Worm (Caenorhabditis elegans) whole organism, L1 larva: ENCODE results near the gene clec-186.

Experiments
- C16A3.4 ChIP-seq: fragments of 150-350 bp; optimal IDR thresholded peaks from 2 replicates; lab custom pipeline; 2014; ENCODE audit warnings: missing biosample characterization, missing genetic modification characterization
- aha-1 ChIP-seq: fragments of 150-350 bp; optimal IDR thresholded peaks from 2 replicates; lab custom pipeline; 2014; ENCODE audit warnings: missing biosample characterization, missing genetic modification characterization
- aly-2 ChIP-seq: fragments of 150-350 bp; optimal IDR thresholded peaks from 2 replicates; lab custom pipeline; 2014; ENCODE audit warnings: missing biosample characterization, missing genetic modification characterization
- ceh-82 ChIP-seq, 3 experiments: fragments of 150-350 bp in 1 of 3; sonication (generic microtip) in 2 of 3; optimal IDR thresholded peaks; 2 replicates each; lab custom pipeline; 2014 to 2017; ENCODE audit warnings: missing biosample characterization in 3 of 3, missing genetic modification characterization in 3 of 3
- ceh-88 ChIP-seq: fragments of 200-800 bp; sonication (Bioruptor generic); IDR thresholded peaks from 2 replicates; pipeline ENCODE4 v1.3.6; 2022; ENCODE audit warnings: missing genetic modification characterization, missing compliant biosample characterization
- efl-1 ChIP-seq, 4 experiments: fragments of 150-350 bp; optimal IDR thresholded peaks in 3 of 4; peaks in 1 of 4; 1 replicate in 1 of 4; 2 replicates in 3 of 4; lab custom pipeline; 2014; ENCODE audit warnings: missing biosample characterization in 2 of 4, missing genetic modification characterization in 2 of 4, missing genetic modification reagents in 2 of 4
- efl-3 ChIP-seq: fragments of 200-800 bp; sonication (Bioruptor generic); optimal IDR thresholded peaks from 2 replicates; lab custom pipeline; 2018; ENCODE audit warnings: mild to moderate bottlenecking, missing genetic modification characterization, missing compliant biosample characterization
- elt-2 ChIP-seq: sonication (generic microtip); optimal IDR thresholded peaks from 2 replicates; lab custom pipeline; 2016; ENCODE audit warnings: missing genetic modification characterization, mild to moderate bottlenecking, inconsistent platforms, missing compliant biosample characterization, missing genetic modification reagents
- elt-3 ChIP-seq, 6 experiments: fragments of 150-350 bp in 1 of 6; sonication (generic microtip); optimal IDR thresholded peaks; 2 replicates each; lab custom pipeline; 2017 to 2018; ENCODE audit warnings: missing biosample characterization in 6 of 6, missing genetic modification characterization in 6 of 6, inconsistent platforms in 1 of 6
- ets-5 ChIP-seq: fragments of 200-800 bp; sonication (Bioruptor generic); IDR thresholded peaks from 2 replicates; pipeline ENCODE4 v1.3.6; 2022; ENCODE audit warnings: missing genetic modification characterization, missing compliant biosample characterization
- fkh-8 ChIP-seq: sonication (generic microtip); optimal IDR thresholded peaks from 2 replicates; lab custom pipeline; 2016; ENCODE audit warnings: mild to moderate bottlenecking, missing genetic modification characterization, missing compliant biosample characterization
- hpl-2 ChIP-seq: fragments of 150-350 bp; optimal IDR thresholded peaks from 2 replicates; lab custom pipeline; 2014; ENCODE audit warnings: missing biosample characterization, missing genetic modification reagents, missing genetic modification characterization
- irx-1 ChIP-seq: sonication (generic microtip); optimal IDR thresholded peaks from 2 replicates; lab custom pipeline; 2016; ENCODE audit warnings: missing genetic modification characterization, missing compliant biosample characterization
- isw-1 ChIP-seq: fragments of 200-800 bp; sonication (Bioruptor generic); IDR thresholded peaks from 2 replicates; pipeline ENCODE4 v1.3.6; 2022; ENCODE audit warnings: missing genetic modification characterization, missing compliant biosample characterization
- lin-15B ChIP-seq: fragments of 150-350 bp; sonication (generic microtip); optimal IDR thresholded peaks from 3 replicates; lab custom pipeline; 2014; ENCODE audit warnings: missing biosample characterization, missing genetic modification characterization
- lin-35 ChIP-seq, 2 experiments: fragments of 150-350 bp; optimal IDR thresholded peaks; 2 replicates each; lab custom pipeline; 2014; ENCODE audit warnings: missing biosample characterization in 2 of 2, missing genetic modification characterization in 2 of 2, missing genetic modification reagents in 2 of 2
- lin-39 ChIP-seq: fragments of 150-350 bp; optimal IDR thresholded peaks from 2 replicates; lab custom pipeline; 2014; ENCODE audit warnings: missing biosample characterization, missing genetic modification reagents, missing genetic modification characterization
- lir-3 ChIP-seq: sonication (generic microtip); optimal IDR thresholded peaks from 2 replicates; lab custom pipeline; 2016; ENCODE audit warnings: mild to moderate bottlenecking, missing genetic modification characterization, moderate library complexity, missing compliant biosample characterization; ENCODE audit not compliant: poor library complexity
- mdl-1 ChIP-seq, 2 experiments: fragments of 150-350 bp; optimal IDR thresholded peaks; 2 replicates each; lab custom pipeline; 2014 to 2017; ENCODE audit warnings: missing biosample characterization in 2 of 2, missing genetic modification characterization in 2 of 2, inconsistent platforms in 1 of 2
- mef-2 ChIP-seq: fragments of 150-350 bp; optimal IDR thresholded peaks from 2 replicates; lab custom pipeline; 2014; ENCODE audit warnings: missing biosample characterization, missing genetic modification characterization
- mep-1 ChIP-seq: fragments of 150-350 bp; optimal IDR thresholded peaks from 2 replicates; lab custom pipeline; 2014; ENCODE audit warnings: missing biosample characterization, missing genetic modification characterization
- nhr-237 ChIP-seq: fragments of 150-350 bp; optimal IDR thresholded peaks from 2 replicates; lab custom pipeline; 2014; ENCODE audit warnings: missing biosample characterization, missing genetic modification characterization
- nhr-28 ChIP-seq: fragments of 150-350 bp; optimal IDR thresholded peaks from 2 replicates; lab custom pipeline; 2014; ENCODE audit warnings: missing biosample characterization, missing genetic modification characterization
- nhr-47 ChIP-seq: sonication (generic microtip); optimal IDR thresholded peaks from 2 replicates; lab custom pipeline; 2016; ENCODE audit warnings: mild to moderate bottlenecking, missing genetic modification characterization, moderate library complexity, missing compliant biosample characterization
- nhr-71 ChIP-seq: sonication (generic microtip); optimal IDR thresholded peaks from 2 replicates; lab custom pipeline; 2016; ENCODE audit warnings: mild to moderate bottlenecking, missing genetic modification characterization, moderate library complexity, missing compliant biosample characterization
- nhr-76 ChIP-seq: sonication (generic microtip); optimal IDR thresholded peaks from 2 replicates; lab custom pipeline; 2017; ENCODE audit warnings: missing biosample characterization, missing genetic modification characterization
- rnt-1 ChIP-seq: sonication (generic microtip); optimal IDR thresholded peaks from 2 replicates; lab custom pipeline; 2016; ENCODE audit warnings: mild to moderate bottlenecking, missing genetic modification characterization, moderate library complexity, missing compliant biosample characterization
- snpc-4 ChIP-seq: fragments of 150-350 bp; optimal IDR thresholded peaks from 2 replicates; lab custom pipeline; 2014; ENCODE audit warnings: missing biosample characterization, missing genetic modification characterization
- sox-4 ChIP-seq: sonication (generic microtip); optimal IDR thresholded peaks from 2 replicates; lab custom pipeline; 2016; ENCODE audit warnings: missing genetic modification characterization, missing compliant biosample characterization
- sptf-1 ChIP-seq: fragments of 150-350 bp; optimal IDR thresholded peaks from 2 replicates; lab custom pipeline; 2014; ENCODE audit warnings: missing biosample characterization, missing genetic modification characterization
- sup-37 ChIP-seq: fragments of 200-800 bp; sonication (Bioruptor generic); optimal IDR thresholded peaks from 2 replicates; lab custom pipeline; 2018; ENCODE audit warnings: mild to moderate bottlenecking, missing genetic modification characterization, missing compliant biosample characterization
- tlp-1 ChIP-seq: fragments of 150-350 bp; optimal IDR thresholded peaks from 2 replicates; lab custom pipeline; 2014; ENCODE audit warnings: missing biosample characterization, missing genetic modification characterization
- ztf-11 ChIP-seq, 2 experiments: sonication (generic microtip); optimal IDR thresholded peaks; 2 replicates each; lab custom pipeline; 2016 to 2017; ENCODE audit warnings: missing genetic modification characterization in 2 of 2, missing biosample characterization in 1 of 2, missing compliant biosample characterization in 1 of 2
- ztf-4 ChIP-seq: fragments of 150-350 bp; optimal IDR thresholded peaks from 2 replicates; lab custom pipeline; 2014; ENCODE audit warnings: missing biosample characterization, missing genetic modification characterization

Gene clec-186

ce11 chrIV:12896371-12896882, 30.5 kb downstream of the clec-186 start, which contains the start of gene K08D8.7:
TSS of gene K08D8.7 (plus strand) at chrIV:12896832.
- TF ChIP-seq aly-2 (tag; lab: Kevin White, UChicago) (no peak), lin-35 (GFP tag; optimal IDR thresholded peaks at IDR 0.05; lab: Kevin White, UChicago) (peak in 1 of 2 experiments; percentile 24), sptf-1 (no peak), snpc-4 (tag; lab: Kevin White, UChicago) (no peak), elt-2 (tag; lab: Kevin White, UChicago) (peak; percentile 58)

- no peak for TF ChIP-seq hpl-2 (GFP tag; lab: Kevin White, UChicago)
- TF ChIP-seq lin-39 (tag; lab: Kevin White, UChicago), result no peak
- TF ChIP-seq isw-1 (GFP tag; lab: Robert Waterston, UW), result no peak
- TF ChIP-seq mdl-1 (tag; optimal IDR thresholded peaks at IDR 0.05; lab: Kevin White, UChicago), result no peak
- no peak for TF ChIP-seq ceh-88 (GFP tag; lab: Robert Waterston, UW)
- TF ChIP-seq ztf-11 (tag; optimal IDR thresholded peaks at IDR 0.05; lab: Kevin White, UChicago), result no peak
- TF ChIP-seq rnt-1 (tag; lab: Kevin White, UChicago), result no peak
- TF ChIP-seq efl-3 (GFP tag; lab: Kevin White, UChicago), result no peak
- TF ChIP-seq mep-1 (tag; lab: Kevin White, UChicago), result no peak
- TF ChIP-seq nhr-76 (tag; lab: Kevin White, UChicago), result no peak
- TF ChIP-seq, all 84 proteins: peak for 0
Measured at ce11 chrIV:12897146-12897545, 31.2 kb downstream of the clec-186 start.

- no peak for TF ChIP-seq elt-3 (tag; optimal IDR thresholded peaks at IDR 0.05; lab: Kevin White, UChicago)
- no peak for TF ChIP-seq aha-1 (tag; lab: Kevin White, UChicago)
- TF ChIP-seq nhr-71 (tag; lab: Kevin White, UChicago), result no peak
- peak; percentile 4 for TF ChIP-seq elt-2 (tag; lab: Kevin White, UChicago)
- no peak for TF ChIP-seq sox-4 (tag; lab: Kevin White, UChicago)
- no peak for TF ChIP-seq lin-15B (tag; lab: Kevin White, UChicago)
- no peak for TF ChIP-seq efl-1 (optimal IDR thresholded peaks at IDR 0.05; lab: Kevin White, UChicago)
- peak in 1 of 2 experiments; percentile 81 for TF ChIP-seq efl-1 (GFP tag; optimal IDR thresholded peaks at IDR 0.05 in 1 of 2; lab: Kevin White, UChicago)
- TF ChIP-seq, all 84 proteins: peak for 2
Measured at ce11 chrIV:12898823-12899222, 32.9 kb downstream of the clec-186 start.

DNA sequence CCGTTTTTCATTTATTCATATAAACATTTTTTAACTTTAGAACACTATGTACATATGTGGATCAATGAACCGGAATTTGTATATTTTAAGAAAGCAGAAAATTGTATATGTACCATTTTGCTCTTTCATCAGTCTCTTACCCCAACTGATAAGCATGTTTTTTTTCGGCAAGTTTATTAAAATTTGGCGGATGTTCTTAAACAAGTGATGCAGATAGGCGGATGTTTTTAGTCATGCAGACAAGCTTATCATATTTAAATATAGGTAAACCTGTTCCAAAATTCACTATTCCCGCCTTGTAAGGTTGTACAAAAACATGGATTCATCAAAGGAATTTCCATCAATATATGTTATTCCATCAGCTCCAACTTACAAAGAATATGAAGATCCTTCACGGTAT, 33.5 kb downstream of the clec-186 start, which contains the start of gene K08D8.9:
K08D8.9 (plus strand) TSS at position 301 of the 400 bp plus-strand sequence.
- TF ChIP-seq irx-1 (tag; lab: Kevin White, UChicago), result no peak
- no peak for TF ChIP-seq aha-1 (tag; lab: Kevin White, UChicago)
- no peak for TF ChIP-seq rnt-1 (tag; lab: Kevin White, UChicago)
- no peak for TF ChIP-seq nhr-47
- TF ChIP-seq lin-39 (tag; lab: Kevin White, UChicago), result no peak
- no peak for TF ChIP-seq tlp-1 (tag; lab: Kevin White, UChicago)
- TF ChIP-seq sox-4 (tag; lab: Kevin White, UChicago), result no peak
- TF ChIP-seq ceh-82 (tag; optimal IDR thresholded peaks at IDR 0.05; lab: Kevin White, UChicago), result no peak
- no peak for TF ChIP-seq efl-1 (optimal IDR thresholded peaks at IDR 0.05; lab: Kevin White, UChicago)
- no peak for TF ChIP-seq efl-1 (GFP tag; optimal IDR thresholded peaks at IDR 0.05 in 1 of 2; lab: Kevin White, UChicago)
- TF ChIP-seq nhr-237, result no peak
- TF ChIP-seq mdl-1 (tag; optimal IDR thresholded peaks at IDR 0.05; lab: Kevin White, UChicago), result no peak
- TF ChIP-seq ets-5 (GFP tag; lab: Robert Waterston, UW), result no peak
- no peak for TF ChIP-seq ztf-4 (tag; lab: Kevin White, UChicago)
- TF ChIP-seq nhr-28 (tag; lab: Kevin White, UChicago), result no peak
- TF ChIP-seq mef-2 (tag; lab: Kevin White, UChicago), result no peak
- TF ChIP-seq C16A3.4 (tag; lab: Kevin White, UChicago), result no peak
- no peak for TF ChIP-seq sup-37
- TF ChIP-seq lir-3, result no peak
- TF ChIP-seq fkh-8 (tag; lab: Kevin White, UChicago), result no peak
- no peak for TF ChIP-seq mep-1 (tag; lab: Kevin White, UChicago)
